Worm (Caenorhabditis elegans) whole organism, L4/young adult: ENCODE measurements around the gene str-255.

Source experiments
- W03F9.2 ChIP-seq: fragments of 150-350 bp; optimal IDR thresholded peaks from 2 replicates; lab custom pipeline; 2014; ENCODE audit warnings: missing biosample characterization, missing genetic modification characterization
- dao-5 ChIP-seq: sonication (generic microtip); optimal IDR thresholded peaks from 2 replicates; lab custom pipeline; 2016; ENCODE audit warnings: missing genotype, missing genetic modification characterization, moderate library complexity, missing compliant biosample characterization
- him-1 ChIP-seq: sonication (generic microtip); optimal IDR thresholded peaks from 2 replicates; lab custom pipeline; 2016; ENCODE audit warnings: missing genotype, missing genetic modification reagents, missing genetic modification characterization, missing compliant biosample characterization

Gene str-255

ce11 chrV:2118574-2118973 is 45.1 kb downstream of the str-255 start, which contains the start of gene bgnt-1.2:
Gene bgnt-1.2, minus strand, starts transcription at chrV:2118674.
- no peak for TF ChIP-seq dao-5 (tag; lab: Kevin White, UChicago)
- no peak for TF ChIP-seq him-1 (tag; lab: Kevin White, UChicago)
- no peak for TF ChIP-seq W03F9.2 (tag; lab: Kevin White, UChicago)
